Worm (Caenorhabditis elegans): ENCODE results near the gene F09F7.5.

ce11 chrIII:5599958-5600357, 53.2 kb downstream of the F09F7.5 start, which contains the start of gene wdr-37:
- TF ChIP-seq hlh-30 (tag; optimal IDR thresholded peaks at IDR 0.05; ENCODE audit: insufficient read depth) (no peak), ama-1 (optimal IDR thresholded peaks at IDR 0.05) (no peak), pha-4 (tag; optimal IDR thresholded peaks at IDR 0.05) (no peak), ahr-1 (tag; optimal IDR thresholded peaks at IDR 0.05) (no peak), ceh-31 (tag; optimal IDR thresholded peaks at IDR 0.05) (no peak), ceh-18 (tag; optimal IDR thresholded peaks at IDR 0.05) (no peak), ceh-6 (GFP tag; optimal IDR thresholded peaks at IDR 0.05) (no peak), ceh-9 (tag; optimal IDR thresholded peaks at IDR 0.05) (no peak), F13H6.1 (tag; optimal IDR thresholded peaks at IDR 0.05) (no peak), sox-2 (GFP tag; IDR thresholded peaks at IDR 0.05) (no peak), nhr-11 (tag; optimal IDR thresholded peaks at IDR 0.05) (no peak)

Measured in whole organism, late embryonic.